Worm (Caenorhabditis elegans): ENCODE results near the gene vps-50.

vps-50 gene

ce11 chrIII:10868653-10869392 lies at the start of gene vps-50, which contains the start of gene cey-4:
TSS of gene vps-50 (plus strand) at chrIII:10869193.
TSS of gene cey-4 (minus strand) at chrIII:10868703.
- TF ChIP-seq lsy-2 (tag; optimal IDR thresholded peaks at IDR 0.05): peak; percentile 9
- TF ChIP-seq ham-2 (GFP tag; optimal IDR thresholded peaks at IDR 0.05): no peak
- TF ChIP-seq M03D4.4 (tag; optimal IDR thresholded peaks at IDR 0.05): no peak
- TF ChIP-seq mep-1 (tag; optimal IDR thresholded peaks at IDR 0.05): peak; percentile 44
- TF ChIP-seq sptf-1 (tag; optimal IDR thresholded peaks at IDR 0.05): peak; percentile 23
- peak; percentile 92 for TF ChIP-seq ces-1 (GFP tag; optimal IDR thresholded peaks at IDR 0.05)
- no peak for TF ChIP-seq lin-32 (GFP tag; optimal IDR thresholded peaks at IDR 0.05)
- TF ChIP-seq sem-2 (GFP tag; optimal IDR thresholded peaks at IDR 0.05): no peak
- TF ChIP-seq hlh-1 (tag; optimal IDR thresholded peaks at IDR 0.05): peak; percentile 7
- no peak for TF ChIP-seq elt-3 (tag; optimal IDR thresholded peaks at IDR 0.05)
- TF ChIP-seq unc-120 (tag; optimal IDR thresholded peaks at IDR 0.05; ENCODE audit: poor library complexity, severe bottlenecking): peak; percentile 74

- no peak for TF ChIP-seq snpc-4 (tag; optimal IDR thresholded peaks at IDR 0.05)
- TF ChIP-seq cnd-1 (tag; optimal IDR thresholded peaks at IDR 0.05): no peak
- TF ChIP-seq bed-3 (GFP tag; optimal IDR thresholded peaks at IDR 0.05): no peak
- peak; percentile 36 for TF ChIP-seq ces-1 (GFP tag; optimal IDR thresholded peaks at IDR 0.05)
- TF ChIP-seq sptf-1 (tag; optimal IDR thresholded peaks at IDR 0.05): no peak
- TF ChIP-seq ceh-43 (GFP tag; optimal IDR thresholded peaks at IDR 0.05): no peak
- TF ChIP-seq ceh-83 (GFP tag; optimal IDR thresholded peaks at IDR 0.05): no peak
Measured at ce11 chrIII:10819257-10819656, 49.7 kb upstream of the vps-50 start.

DNA sequence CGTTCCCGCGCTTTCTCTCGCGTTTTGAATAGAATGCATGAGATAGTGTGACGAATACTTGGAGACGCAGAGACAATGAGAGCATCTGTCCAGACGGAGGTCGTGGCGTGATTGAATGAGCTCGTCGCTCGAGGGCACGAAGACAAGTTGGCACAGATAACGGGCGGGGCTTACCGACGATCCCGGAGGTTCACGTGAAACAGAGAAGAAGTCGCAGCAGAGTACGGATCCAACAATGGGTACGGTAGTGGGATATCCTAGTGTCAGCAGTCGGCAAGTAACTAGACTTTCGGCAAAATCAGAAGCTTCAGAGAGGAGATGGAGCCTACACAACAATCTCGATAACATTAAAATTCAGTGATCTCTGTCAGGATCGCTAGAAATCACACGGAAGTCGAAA lies 49.2 kb upstream of the vps-50 start:
- TF ChIP-seq drap-1 (GFP tag; optimal IDR thresholded peaks at IDR 0.05) (no peak), nhr-76 (tag; optimal IDR thresholded peaks at IDR 0.05) (no peak), pha-4 (tag; optimal IDR thresholded peaks at IDR 0.05) (no peak), nhr-12 (tag; optimal IDR thresholded peaks at IDR 0.05) (no peak), sem-2 (GFP tag; optimal IDR thresholded peaks at IDR 0.05) (no peak), lin-32 (GFP tag; optimal IDR thresholded peaks at IDR 0.05) (no peak), ztf-11 (tag; optimal IDR thresholded peaks at IDR 0.05) (no peak), unc-62 (GFP tag; optimal IDR thresholded peaks at IDR 0.05) (peak; percentile 40), tbx-8 (GFP tag; optimal IDR thresholded peaks at IDR 0.05) (no peak), ceh-43 (GFP tag; optimal IDR thresholded peaks at IDR 0.05) (no peak), nhr-28 (tag; optimal IDR thresholded peaks at IDR 0.05) (no peak), ceh-83 (GFP tag; optimal IDR thresholded peaks at IDR 0.05) (no peak), unc-39 (tag; optimal IDR thresholded peaks at IDR 0.05) (no peak), cnd-1 (tag; optimal IDR thresholded peaks at IDR 0.05) (peak; percentile 59), snpc-4 (tag; optimal IDR thresholded peaks at IDR 0.05) (no peak), lin-13 (tag; optimal IDR thresholded peaks at IDR 0.05) (no peak), elt-3 (tag; optimal IDR thresholded peaks at IDR 0.05) (no peak)

ce11 chrIII:10820592-10821242 lies 48.3 kb upstream of the vps-50 start:
- TF ChIP-seq unc-39 (tag; optimal IDR thresholded peaks at IDR 0.05) (no peak), lsy-2 (tag; optimal IDR thresholded peaks at IDR 0.05) (peak; percentile 8)

ce11 chrIII:10822494-10823113 lies 46.4 kb upstream of the vps-50 start:
- peak; percentile 22 for TF ChIP-seq zip-8 (tag; optimal IDR thresholded peaks at IDR 0.05)
- TF ChIP-seq drap-1 (GFP tag; optimal IDR thresholded peaks at IDR 0.05): no peak
- no peak for TF ChIP-seq ceh-83 (GFP tag; optimal IDR thresholded peaks at IDR 0.05)
- TF ChIP-seq nhr-2 (tag; optimal IDR thresholded peaks at IDR 0.05): no peak

DNA sequence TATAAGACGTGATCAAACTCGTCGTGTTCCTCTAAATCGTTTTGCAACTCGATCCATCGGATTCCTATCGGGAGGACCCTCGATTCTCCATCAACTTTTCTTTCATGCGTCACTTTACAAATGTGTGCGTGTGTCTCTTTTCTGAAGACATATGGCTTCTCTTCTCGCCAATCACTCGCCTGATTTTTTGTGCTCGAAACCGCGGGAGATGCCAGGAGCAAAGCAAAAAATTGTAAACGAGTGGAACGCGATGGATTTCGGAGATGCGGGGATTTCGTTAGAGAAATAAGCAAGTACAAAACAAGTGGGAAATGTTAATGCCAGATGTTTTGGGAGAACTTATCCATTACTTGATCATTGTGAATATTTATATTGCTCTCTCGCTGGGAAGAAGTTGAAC lies 44.8 kb upstream of the vps-50 start:
- TF ChIP-seq lsy-2 (tag; optimal IDR thresholded peaks at IDR 0.05) (no peak), nhr-12 (tag; optimal IDR thresholded peaks at IDR 0.05) (no peak), ceh-83 (GFP tag; optimal IDR thresholded peaks at IDR 0.05) (no peak), nhr-28 (tag; optimal IDR thresholded peaks at IDR 0.05) (no peak), hlh-1 (tag; optimal IDR thresholded peaks at IDR 0.05) (peak; percentile 30), unc-120 (tag; optimal IDR thresholded peaks at IDR 0.05; ENCODE audit: poor library complexity, severe bottlenecking) (peak; percentile 12), cnd-1 (tag; optimal IDR thresholded peaks at IDR 0.05) (no peak)

Measured in whole organism, mixed stage, embryonic.